Worm (Caenorhabditis elegans) whole organism, early embryonic: Measurements from ENCODE around the gene fbxb-38.

Source experiments
- B0310.2 ChIP-seq: sonication (generic microtip); optimal IDR thresholded peaks from 2 replicates; lab custom pipeline; 2016; ENCODE audit warnings: mild to moderate bottlenecking, missing genetic modification characterization, missing compliant biosample characterization
- F13C5.2 ChIP-seq: sonication (generic microtip); optimal IDR thresholded peaks from 2 replicates; lab custom pipeline; 2017; ENCODE audit warnings: mild to moderate bottlenecking, missing genetic modification characterization, inconsistent platforms, missing compliant biosample characterization
- aly-1 ChIP-seq: sonication (generic microtip); optimal IDR thresholded peaks from 2 replicates; lab custom pipeline; 2016; ENCODE audit warnings: missing genetic modification characterization, missing compliant biosample characterization
- ama-1 ChIP-seq: fragments of 150-350 bp; optimal IDR thresholded peaks from 2 replicates; lab custom pipeline; 2014
- ceh-13 ChIP-seq: fragments of 200-800 bp; sonication (Bioruptor generic); optimal IDR thresholded peaks from 2 replicates; lab custom pipeline; 2018; ENCODE audit warnings: mild to moderate bottlenecking, missing genetic modification characterization, missing compliant biosample characterization
- ceh-36 ChIP-seq: sonication (generic microtip); optimal IDR thresholded peaks from 2 replicates; lab custom pipeline; 2016; ENCODE audit warnings: missing genetic modification characterization, inconsistent platforms, missing compliant biosample characterization
- ets-7 ChIP-seq: sonication (generic microtip); optimal IDR thresholded peaks from 2 replicates; lab custom pipeline; 2016; ENCODE audit warnings: missing genotype, missing genetic modification characterization, missing compliant biosample characterization
- flt-1 ChIP-seq: fragments of 200-800 bp; sonication (Bioruptor generic); IDR thresholded peaks from 2 replicates; pipeline ENCODE4 v1.3.6; 2022; ENCODE audit warnings: missing genetic modification characterization, missing compliant biosample characterization
- hmg-4 ChIP-seq: fragments of 200-800 bp; sonication (Bioruptor generic); optimal IDR thresholded peaks from 2 replicates; lab custom pipeline; 2018; ENCODE audit warnings: mild to moderate bottlenecking, missing genetic modification characterization, missing compliant biosample characterization
- hnd-1 ChIP-seq: sonication (generic microtip); optimal IDR thresholded peaks from 2 replicates; lab custom pipeline; 2016; ENCODE audit warnings: missing genetic modification characterization, missing compliant biosample characterization
- tbx-37 ChIP-seq: fragments of 200-800 bp; sonication (Bioruptor generic); conservative IDR thresholded peaks from 2 replicates; pipeline ENCODE4 v1.3.6; 2022; ENCODE audit warnings: missing genetic modification reagents, missing genetic modification characterization, missing compliant biosample characterization
- tra-4 ChIP-seq: sonication (generic microtip); optimal IDR thresholded peaks from 2 replicates; lab custom pipeline; 2017; ENCODE audit warnings: missing genetic modification characterization, missing compliant biosample characterization

DNA sequence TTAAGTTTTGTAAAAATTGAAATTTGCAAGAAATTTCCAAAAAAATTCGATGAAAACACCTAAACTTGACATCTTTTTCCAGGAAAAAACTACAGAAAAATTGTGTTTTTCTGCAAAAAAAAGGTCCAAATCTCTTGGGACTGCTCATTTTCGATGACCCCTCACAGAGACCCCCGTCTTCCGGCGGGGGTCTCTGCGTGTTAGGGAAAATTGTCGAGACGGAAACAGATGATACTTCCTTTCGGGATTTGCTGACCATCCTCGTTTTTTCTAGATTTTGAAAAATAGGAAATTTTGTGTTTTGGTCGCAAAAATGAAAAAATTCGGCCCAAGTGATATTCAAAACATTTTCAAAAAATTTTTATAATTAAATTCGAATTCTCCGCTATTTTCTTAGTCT, 22.8 kb upstream of the fbxb-38 start:
- TF ChIP-seq ama-1 (no peak), hnd-1 (tag; lab: Kevin White, UChicago) (no peak), B0310.2 (no peak), hmg-4 (GFP tag; lab: Kevin White, UChicago) (no peak), ceh-36 (no peak), tbx-37 (GFP tag; lab: Robert Waterston, UW) (no peak), ceh-13 (GFP tag; lab: Kevin White, UChicago) (no peak), ets-7 (tag; lab: Kevin White, UChicago) (no peak), tra-4 (tag; lab: Kevin White, UChicago) (no peak), flt-1 (no peak), F13C5.2 (tag; lab: Kevin White, UChicago) (no peak), aly-1 (tag; lab: Kevin White, UChicago) (no peak)
